Fruit fly (Drosophila melanogaster) whole organism, pupa: ENCODE data around the gene Mlp84B.
A peak's percentile ranks its signal among the peaks of the same experiment; 100 is the strongest.

Experiments
- CG12605 ChIP-seq: fragments of 200-800 bp; sonication (Bioruptor generic); IDR thresholded peaks from 2 replicates; pipeline ENCODE4 v1.3.6; 2022; ENCODE audit warnings: missing biosample characterization, missing genetic modification characterization
- CG14655 ChIP-seq: fragments of 200-800 bp; sonication (Bioruptor generic); optimal IDR thresholded peaks from 3 replicates; lab custom pipeline; 2017; ENCODE audit warnings: mild to moderate bottlenecking, missing biosample characterization, missing genetic modification reagents, missing genetic modification characterization
- CG15710 ChIP-seq: fragments of 200-800 bp; sonication (Bioruptor generic); optimal IDR thresholded peaks from 2 replicates; lab custom pipeline; 2018; ENCODE audit warnings: missing biosample characterization, mild to moderate bottlenecking, missing genetic modification characterization, moderate library complexity
- CG17806 ChIP-seq: fragments of 200-800 bp; sonication (Bioruptor generic); optimal IDR thresholded peaks from 2 replicates; lab custom pipeline; 2018; ENCODE audit warnings: missing biosample characterization, mild to moderate bottlenecking, missing genetic modification characterization, moderate library complexity
- CG34367 ChIP-seq: fragments of 200-800 bp; sonication (Bioruptor generic); optimal IDR thresholded peaks from 2 replicates; lab custom pipeline; 2018; ENCODE audit warnings: missing biosample characterization, mild to moderate bottlenecking, missing genetic modification characterization
- CG8159 ChIP-seq: fragments of 200-800 bp; sonication (Bioruptor generic); optimal IDR thresholded peaks from 3 replicates; lab custom pipeline; 2018; ENCODE audit warnings: missing biosample characterization, mild to moderate bottlenecking, missing genetic modification characterization, moderate library complexity
- CG8301 ChIP-seq: fragments of 200-800 bp; sonication (Bioruptor generic); optimal IDR thresholded peaks from 2 replicates; lab custom pipeline; 2018; ENCODE audit warnings: missing biosample characterization, mild to moderate bottlenecking, missing genetic modification characterization
- CG9948 ChIP-seq: fragments of 200-800 bp; sonication (Bioruptor generic); optimal IDR thresholded peaks from 2 replicates; lab custom pipeline; 2018; ENCODE audit warnings: missing biosample characterization, mild to moderate bottlenecking, missing genetic modification characterization, moderate library complexity
- gl ChIP-seq: fragments of 200-800 bp; sonication (Bioruptor generic); optimal IDR thresholded peaks from 2 replicates; lab custom pipeline; 2018; ENCODE audit warnings: missing biosample characterization, mild to moderate bottlenecking, missing genetic modification characterization
- rn ChIP-seq: fragments of 200-800 bp; sonication (Bioruptor generic); IDR thresholded peaks from 2 replicates; pipeline ENCODE4 v1.3.6; 2022; ENCODE audit warnings: missing biosample characterization, missing genetic modification characterization

DNA sequence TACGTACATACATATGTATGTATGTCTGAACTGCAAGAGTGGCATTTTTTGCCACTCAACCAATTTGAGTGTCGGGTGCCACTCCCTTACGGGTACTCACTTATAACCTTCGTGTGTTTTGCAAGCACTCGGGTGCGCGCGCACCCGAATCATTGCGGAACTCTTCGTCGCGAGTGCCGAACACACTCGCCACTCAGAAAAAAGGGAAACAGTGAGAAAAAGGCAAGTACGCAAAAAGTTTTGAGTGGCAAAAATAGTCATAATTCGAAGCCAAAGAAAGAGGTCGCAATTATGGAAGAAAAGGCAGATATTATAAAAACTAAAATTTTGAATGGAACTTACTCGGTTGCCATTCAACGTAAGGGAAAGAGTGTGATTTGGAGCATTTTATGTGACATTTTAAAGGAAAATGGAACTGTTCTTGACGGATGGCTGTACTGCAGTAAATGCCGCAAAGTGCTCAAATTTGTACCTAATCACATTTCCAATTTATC lies 27.1 kb downstream of the Mlp84B start:
- no peak for TF ChIP-seq CG12605 (GFP tag; lab: Robert Waterston, UW)
- TF ChIP-seq CG17806 (tag; lab: Kevin White, UChicago) = peak; percentile 5
- TF ChIP-seq gl (tag; lab: Kevin White, UChicago) = no peak
- no peak for TF ChIP-seq CG8301 (tag; lab: Kevin White, UChicago)
- peak; percentile 10 for TF ChIP-seq CG15710
- no peak for TF ChIP-seq CG8159 (tag; lab: Kevin White, UChicago)
- no peak for TF ChIP-seq CG14655 (GFP tag; lab: Kevin White, UChicago)
- TF ChIP-seq CG9948 (tag; lab: Kevin White, UChicago) = no peak
- no peak for TF ChIP-seq CG34367 (tag; lab: Kevin White, UChicago)
- TF ChIP-seq rn (GFP tag; lab: Robert Waterston, UW) = no peak
